Worm (Caenorhabditis elegans) whole organism, mixed stage, embryonic: Measurements from ENCODE around the gene hphd-1.

Experiments
- ceh-39 ChIP-seq: fragments of 150-350 bp; optimal IDR thresholded peaks from 2 replicates; lab custom pipeline; 2014; ENCODE audit warnings: missing biosample characterization, missing genetic modification characterization
- cnd-1 ChIP-seq: fragments of 200-800 bp; sonication (Bioruptor generic); optimal IDR thresholded peaks from 2 replicates; lab custom pipeline; 2018; ENCODE audit warnings: mild to moderate bottlenecking, missing genetic modification characterization, missing compliant biosample characterization
- mab-5 ChIP-seq: fragments of 150-350 bp; optimal IDR thresholded peaks from 2 replicates; lab custom pipeline; 2014; ENCODE audit warnings: missing biosample characterization, missing genetic modification characterization
- nhr-237 ChIP-seq: fragments of 150-350 bp; optimal IDR thresholded peaks from 2 replicates; lab custom pipeline; 2014; ENCODE audit warnings: missing biosample characterization, missing genetic modification characterization
- nhr-76 ChIP-seq: sonication (generic microtip); optimal IDR thresholded peaks from 2 replicates; lab custom pipeline; 2017; ENCODE audit warnings: missing biosample characterization, missing genetic modification characterization
- snpc-4 ChIP-seq: fragments of 150-350 bp; optimal IDR thresholded peaks from 2 replicates; lab custom pipeline; 2014; ENCODE audit warnings: missing biosample characterization, missing genetic modification characterization
- tbx-8 ChIP-seq: fragments of 200-800 bp; sonication (Bioruptor generic); optimal IDR thresholded peaks from 2 replicates; lab custom pipeline; 2018; ENCODE audit warnings: mild to moderate bottlenecking, missing genetic modification characterization, moderate library complexity, missing compliant biosample characterization
- unc-39 ChIP-seq: fragments of 150-350 bp; optimal IDR thresholded peaks from 2 replicates; lab custom pipeline; 2014; ENCODE audit warnings: missing biosample characterization, missing genetic modification characterization
- ztf-11 ChIP-seq: fragments of 150-350 bp; optimal IDR thresholded peaks from 2 replicates; lab custom pipeline; 2014; ENCODE audit warnings: missing biosample characterization, missing genetic modification characterization

DNA sequence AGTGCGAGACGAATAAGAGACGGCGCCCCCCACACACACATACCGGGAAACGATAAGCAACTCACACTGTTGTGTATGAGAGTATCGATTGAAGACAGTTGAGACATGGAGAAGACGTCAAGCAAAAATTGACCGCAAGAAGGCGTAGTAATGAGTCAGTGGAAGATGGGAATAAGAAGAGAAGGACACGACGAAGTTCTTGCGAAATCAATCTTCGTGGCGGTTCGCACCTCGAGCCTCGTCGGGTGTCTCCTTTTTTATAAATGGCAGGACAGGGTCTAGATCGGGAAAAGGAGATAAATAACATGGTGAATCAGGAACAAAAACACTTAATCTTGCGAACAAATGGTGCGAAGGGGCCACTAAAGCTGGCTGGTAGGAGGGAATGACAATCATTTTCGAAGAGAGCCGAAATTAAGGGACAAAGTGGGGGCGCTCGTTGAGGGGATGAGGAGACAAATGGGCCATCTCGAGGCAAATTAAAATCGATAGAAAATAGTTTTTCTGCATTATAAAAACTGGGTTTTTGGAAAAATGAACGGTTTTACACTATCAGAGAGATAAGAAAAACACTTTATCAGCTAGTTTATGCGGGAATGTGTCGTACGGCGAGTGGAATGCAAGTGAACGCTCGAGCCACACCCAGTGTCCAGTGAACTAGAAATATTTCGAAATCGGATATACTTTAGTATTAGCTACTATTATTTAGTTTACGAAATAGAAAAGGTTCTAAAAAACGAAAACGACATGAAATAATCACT lies 33.1 kb upstream of the hphd-1 start:
- TF ChIP-seq nhr-237 (tag; lab: Kevin White, UChicago) (no peak), tbx-8 (GFP tag; lab: Kevin White, UChicago) (no peak), ceh-39 (tag; lab: Kevin White, UChicago) (no peak), cnd-1 (no peak), mab-5 (tag; lab: Kevin White, UChicago) (no peak), nhr-76 (no peak), unc-39 (tag; lab: Kevin White, UChicago) (no peak), ztf-11 (tag; lab: Kevin White, UChicago) (no peak), snpc-4 (tag; lab: Kevin White, UChicago) (no peak)
